Fruit fly (Drosophila melanogaster) S2 (cell line): ENCODE results near the gene CG4281.

Source experiments
- CG8478 ChIP-seq: fragments of >200 bp; optimal IDR thresholded peaks from 2 replicates; lab custom pipeline; 2018
- CTCF ChIP-seq, 2 experiments: fragments of >200 bp; optimal IDR thresholded peaks; 2 replicates each; lab custom pipeline; 2018

- TF ChIP-seq CTCF (optimal IDR thresholded peaks at IDR 0.05; lab: Kevin White, UChicago) (no peak), CG8478 (no peak)
Measured at dm6 chrX:2088798-2089197, 23.9 kb upstream of the CG4281 start.
